Fruit fly (Drosophila melanogaster) whole organism, wandering third instar larva: Measurements from ENCODE around the gene CG12078.
A peak's percentile ranks its signal among the peaks of the same experiment; 100 is the strongest.

Experiments used
- Abd-B ChIP-seq: fragments of >200 bp; optimal IDR thresholded peaks from 2 replicates; lab custom pipeline; 2017; ENCODE audit warnings: missing biosample characterization, missing genetic modification characterization
- CG32264 ChIP-seq: fragments of 200-800 bp; sonication (Bioruptor generic); optimal IDR thresholded peaks from 2 replicates; lab custom pipeline; 2016; ENCODE audit warnings: missing biosample characterization, missing genetic modification characterization
- CG9705 ChIP-seq: fragments of 200-800 bp; sonication (Bioruptor generic); optimal IDR thresholded peaks from 2 replicates; lab custom pipeline; 2018; ENCODE audit warnings: missing biosample characterization, mild to moderate bottlenecking, missing genetic modification characterization
- CrebA ChIP-seq: fragments of 200-800 bp; sonication (Bioruptor generic); optimal IDR thresholded peaks from 2 replicates; lab custom pipeline; 2016; ENCODE audit warnings: missing biosample characterization, mild to moderate bottlenecking, missing genetic modification characterization, borderline replicate concordance
- Dfd ChIP-seq: fragments of >200 bp; optimal IDR thresholded peaks from 2 replicates; lab custom pipeline; 2017; ENCODE audit warnings: missing biosample characterization, missing genetic modification characterization
- Dif ChIP-seq: fragments of 200-275, 200-300 bp; sonication (Bioruptor generic); optimal IDR thresholded peaks from 2 replicates; lab custom pipeline; 2018; ENCODE audit warnings: missing biosample characterization, missing genetic modification characterization; ENCODE audit not compliant: partially characterized antibody
- GATAd ChIP-seq: sonication (Bioruptor generic); optimal IDR thresholded peaks from 2 replicates; lab custom pipeline; 2016; ENCODE audit warnings: missing biosample characterization, missing genetic modification characterization
- HLH106 ChIP-seq: fragments of 200-800 bp; optimal IDR thresholded peaks from 3 replicates; lab custom pipeline; 2019; ENCODE audit warnings: missing biosample characterization, mild to moderate bottlenecking, missing genetic modification characterization, moderate library complexity
- Hnf4 ChIP-seq: fragments of 200-800 bp; sonication (Bioruptor generic); optimal IDR thresholded peaks from 2 replicates; lab custom pipeline; 2016; ENCODE audit warnings: missing biosample characterization, mild to moderate bottlenecking, missing genetic modification characterization
- Hr78 ChIP-seq: fragments of >200 bp; optimal IDR thresholded peaks from 2 replicates; lab custom pipeline; 2017; ENCODE audit warnings: missing biosample characterization, missing genetic modification characterization
- Hr83 ChIP-seq: fragments of 200-300 bp; sonication (Bioruptor generic); optimal IDR thresholded peaks from 2 replicates; lab custom pipeline; 2016; ENCODE audit warnings: missing biosample characterization, mild to moderate bottlenecking, missing genetic modification characterization, moderate library complexity; ENCODE audit not compliant: poor library complexity, severe bottlenecking
- Jra ChIP-seq: sonication (Bioruptor generic); optimal IDR thresholded peaks from 2 replicates; lab custom pipeline; 2016; ENCODE audit warnings: missing biosample characterization, missing genetic modification characterization
- Mio ChIP-seq: sonication (Bioruptor generic); optimal IDR thresholded peaks from 2 replicates; lab custom pipeline; 2016; ENCODE audit warnings: missing biosample characterization, missing genetic modification characterization
- Myc ChIP-seq: fragments of >200 bp; optimal IDR thresholded peaks from 2 replicates; lab custom pipeline; 2017
- N ChIP-seq: fragments of >200 bp; optimal IDR thresholded peaks from 2 replicates; lab custom pipeline; 2018; ENCODE audit warnings: missing biosample characterization, missing external identifiers, missing genetic modification characterization
- OdsH ChIP-seq: fragments of 200-800 bp; sonication (Bioruptor generic); optimal IDR thresholded peaks from 2 replicates; lab custom pipeline; 2016; ENCODE audit warnings: missing biosample characterization, mild to moderate bottlenecking, missing genetic modification characterization
- Rel ChIP-seq, 2 experiments: fragments of 200-800 bp; sonication (Bioruptor generic) in 1 of 2; optimal IDR thresholded peaks; 2 replicates in 1 of 2; 3 replicates in 1 of 2; lab custom pipeline; 2016 to 2019; ENCODE audit warnings: mild to moderate bottlenecking in 2 of 2, missing biosample characterization in 2 of 2, missing genetic modification characterization in 2 of 2, moderate library complexity in 1 of 2
- Sp1 ChIP-seq: fragments of 200-800 bp; sonication (Bioruptor generic); optimal IDR thresholded peaks from 3 replicates; lab custom pipeline; 2019; ENCODE audit warnings: missing biosample characterization, mild to moderate bottlenecking, missing genetic modification characterization, moderate library complexity
- Vsx2 ChIP-seq: fragments of 200-300, 225-300 bp; sonication (Bioruptor generic); optimal IDR thresholded peaks from 2 replicates; lab custom pipeline; 2018; ENCODE audit warnings: missing biosample characterization, missing genetic modification characterization; ENCODE audit not compliant: partially characterized antibody
- br ChIP-seq: fragments of 200-800 bp; sonication (Bioruptor generic); optimal IDR thresholded peaks from 2 replicates; lab custom pipeline; 2016; ENCODE audit warnings: missing biosample characterization, missing genetic modification characterization
- brk ChIP-seq: fragments of 200-800 bp; sonication (Bioruptor generic); optimal IDR thresholded peaks from 2 replicates; lab custom pipeline; 2016; ENCODE audit warnings: missing biosample characterization, mild to moderate bottlenecking, missing genetic modification characterization
- dl ChIP-seq, 2 experiments: fragments of 175-275, 200-275 bp in 1 of 2; fragments of 200-275 bp in 1 of 2; sonication (Bioruptor generic); optimal IDR thresholded peaks; lab custom pipeline; 2018; ENCODE audit warnings: mild to moderate bottlenecking in 2 of 2, missing biosample characterization in 2 of 2, missing genetic modification characterization in 2 of 2, moderate library complexity in 2 of 2; ENCODE audit not compliant: partially characterized antibody in 2 of 2, insufficient read depth in 1 of 2
- dmrt93B ChIP-seq: fragments of 200-800 bp; sonication (Bioruptor generic); optimal IDR thresholded peaks from 2 replicates; lab custom pipeline; 2018; ENCODE audit warnings: missing biosample characterization, mild to moderate bottlenecking, missing genetic modification characterization
- dsf ChIP-seq: sonication (Bioruptor generic); optimal IDR thresholded peaks from 2 replicates; lab custom pipeline; 2016; ENCODE audit warnings: missing biosample characterization, missing genetic modification characterization, borderline replicate concordance
- ey ChIP-seq: fragments of 200-800 bp; sonication (Bioruptor generic); optimal IDR thresholded peaks from 2 replicates; lab custom pipeline; 2016; ENCODE audit warnings: missing biosample characterization, missing genetic modification characterization
- foxo ChIP-seq, 2 experiments: fragments of 200-800 bp; sonication (Bioruptor generic); optimal IDR thresholded peaks; 2 replicates in 1 of 2; 3 replicates in 1 of 2; lab custom pipeline; 2016 to 2017; ENCODE audit warnings: missing biosample characterization in 2 of 2, missing genetic modification characterization in 2 of 2
- fru ChIP-seq: fragments of 200-800 bp; sonication (Bioruptor generic); optimal IDR thresholded peaks from 3 replicates; lab custom pipeline; 2016; ENCODE audit warnings: missing biosample characterization, mild to moderate bottlenecking, missing genetic modification characterization
- h ChIP-seq: fragments of 200-800 bp; sonication (Bioruptor generic); optimal IDR thresholded peaks from 3 replicates; lab custom pipeline; 2016; ENCODE audit warnings: missing biosample characterization, mild to moderate bottlenecking, missing genetic modification characterization
- jim ChIP-seq: fragments of 175-275, 200-325 bp; sonication (Bioruptor generic); optimal IDR thresholded peaks from 2 replicates; lab custom pipeline; 2016; ENCODE audit warnings: missing biosample characterization, mild to moderate bottlenecking, missing genetic modification characterization
- lola ChIP-seq: fragments of >200 bp; optimal IDR thresholded peaks from 2 replicates; lab custom pipeline; 2017; ENCODE audit warnings: missing biosample characterization, missing genetic modification characterization
- pan ChIP-seq: fragments of >200 bp; optimal IDR thresholded peaks from 2 replicates; lab custom pipeline; 2017
- psq ChIP-seq: fragments of 200-800 bp; sonication (Bioruptor generic); optimal IDR thresholded peaks from 3 replicates; lab custom pipeline; 2017; ENCODE audit warnings: missing biosample characterization, mild to moderate bottlenecking, missing genetic modification characterization, moderate library complexity
- rgr ChIP-seq: fragments of 200-800 bp; sonication (Bioruptor generic); optimal IDR thresholded peaks from 3 replicates; lab custom pipeline; 2016; ENCODE audit warnings: missing biosample characterization, mild to moderate bottlenecking, missing genetic modification characterization
- sage ChIP-seq: fragments of 200-800 bp; sonication (Bioruptor generic); optimal IDR thresholded peaks from 2 replicates; lab custom pipeline; 2016; ENCODE audit warnings: missing biosample characterization, mild to moderate bottlenecking, missing genetic modification characterization
- sv ChIP-seq: fragments of 200-800 bp; sonication (Bioruptor generic); optimal IDR thresholded peaks from 3 replicates; lab custom pipeline; 2016; ENCODE audit warnings: missing biosample characterization, missing genetic modification characterization
- tai ChIP-seq: sonication (Bioruptor generic); optimal IDR thresholded peaks from 2 replicates; lab custom pipeline; 2016; ENCODE audit warnings: missing biosample characterization, missing genetic modification characterization
- usp ChIP-seq: fragments of >200 bp; optimal IDR thresholded peaks from 2 replicates; lab custom pipeline; 2017; ENCODE audit warnings: missing biosample characterization, missing genetic modification characterization
- woc ChIP-seq: sonication (Bioruptor generic); optimal IDR thresholded peaks from 2 replicates; lab custom pipeline; 2016; ENCODE audit warnings: missing biosample characterization, mild to moderate bottlenecking, missing genetic modification characterization

CG12078 gene

dm6 chr3L:3253631-3254030, 9.5 kb upstream of the CG12078 start:
- TF ChIP-seq psq: no peak
- TF ChIP-seq Dif: peak; percentile 55
- no peak for TF ChIP-seq h (GFP tag; lab: Kevin White, UChicago)
- TF ChIP-seq tai (GFP tag; lab: Kevin White, UChicago): no peak
- TF ChIP-seq Hr83: no peak
- TF ChIP-seq dsf (GFP tag; lab: Kevin White, UChicago): no peak
- peak in 1 of 2 experiments; percentile 25 for TF ChIP-seq dl (GFP tag; optimal IDR thresholded peaks at IDR 0.05; lab: Kevin White, UChicago; ENCODE audit: insufficient read depth in 1 of 2, partially characterized antibody in 2 of 2)
- peak; percentile 62 for TF ChIP-seq woc
- TF ChIP-seq fru (GFP tag; lab: Kevin White, UChicago): no peak
- peak; percentile 59 for TF ChIP-seq Vsx2 (GFP tag; lab: Kevin White, UChicago)
- no peak for TF ChIP-seq Sp1 (GFP tag; lab: Kevin White, UChicago)

dm6 chr3L:3252884-3253283, 8.8 kb upstream of the CG12078 start:
- TF ChIP-seq Jra: no peak

- TF ChIP-seq lola (GFP tag; lab: Kevin White, UChicago) (no peak), sage (no peak), psq (peak; percentile 74), Dif (no peak), CrebA (GFP tag; lab: Kevin White, UChicago) (peak; percentile 62), dl (GFP tag; optimal IDR thresholded peaks at IDR 0.05; lab: Kevin White, UChicago; ENCODE audit: insufficient read depth in 1 of 2, partially characterized antibody in 2 of 2) (no peak), Abd-B (no peak), CG32264 (GFP tag; lab: Kevin White, UChicago) (no peak), dsf (GFP tag; lab: Kevin White, UChicago) (peak; percentile 40), sv (GFP tag; lab: Kevin White, UChicago) (no peak), Sp1 (GFP tag; lab: Kevin White, UChicago) (no peak), OdsH (no peak), Hr83 (peak; percentile 18), N (GFP tag; lab: Kevin White, UChicago) (no peak), CG9705 (GFP tag; lab: Kevin White, UChicago) (no peak), HLH106 (no peak), ey (no peak), jim (GFP tag; lab: Kevin White, UChicago) (no peak), Dfd (GFP tag; lab: Kevin White, UChicago) (no peak), usp (GFP tag; lab: Kevin White, UChicago) (no peak), Hnf4 (GFP tag; lab: Kevin White, UChicago) (peak; percentile 70), foxo (GFP tag; optimal IDR thresholded peaks at IDR 0.05; lab: Kevin White, UChicago) (no peak), GATAd (GFP tag; lab: Kevin White, UChicago) (peak; percentile 16), Hr78 (GFP tag; lab: Kevin White, UChicago) (no peak), Myc (lab: Kevin White, UChicago) (no peak), br (peak; percentile 35), pan (no peak), h (GFP tag; lab: Kevin White, UChicago) (peak; percentile 27), woc (peak; percentile 26), Mio (GFP tag; lab: Kevin White, UChicago) (no peak), dmrt93B (GFP tag; lab: Kevin White, UChicago) (no peak), fru (GFP tag; lab: Kevin White, UChicago) (peak; percentile 26), brk (GFP tag; lab: Kevin White, UChicago) (peak; percentile 79), Jra (peak; percentile 41), rgr (GFP tag; lab: Kevin White, UChicago) (peak; percentile 1), Vsx2 (GFP tag; lab: Kevin White, UChicago) (peak; percentile 24), Rel (GFP tag; optimal IDR thresholded peaks at IDR 0.05; lab: Kevin White, UChicago) (no peak), Rel (tag; optimal IDR thresholded peaks at IDR 0.05; lab: Kevin White, UChicago) (peak; percentile 29), tai (GFP tag; lab: Kevin White, UChicago) (peak; percentile 29)
- TF ChIP-seq, all 38 proteins: peak for 16
These were observed 7.8 kb upstream of the CG12078 start for dm6 chr3L:3251659-3252490.
